Worm (Caenorhabditis elegans) whole organism, L2 larva: ENCODE data around the gene Y54E2A.8.

ENCODE experiments used
- R02D3.7 ChIP-seq: fragments of 150-350 bp; optimal IDR thresholded peaks from 2 replicates; lab custom pipeline; 2014; ENCODE audit warnings: missing biosample characterization, missing genetic modification characterization
- aly-2 ChIP-seq: fragments of 150-350 bp; optimal IDR thresholded peaks from 2 replicates; lab custom pipeline; 2014; ENCODE audit warnings: missing biosample characterization, missing genetic modification characterization
- lin-13 ChIP-seq: fragments of 150-350 bp; optimal IDR thresholded peaks from 2 replicates; lab custom pipeline; 2014; ENCODE audit warnings: missing biosample characterization, missing genetic modification reagents, missing genetic modification characterization
- lin-39 ChIP-seq: fragments of 150-350 bp; optimal IDR thresholded peaks from 2 replicates; lab custom pipeline; 2014; ENCODE audit warnings: missing biosample characterization, missing genetic modification reagents, missing genetic modification characterization
- nhr-11 ChIP-seq: fragments of 150-350 bp; optimal IDR thresholded peaks from 2 replicates; lab custom pipeline; 2014; ENCODE audit warnings: missing biosample characterization, missing genetic modification characterization
- nhr-129 ChIP-seq: fragments of 150-350 bp; optimal IDR thresholded peaks from 2 replicates; lab custom pipeline; 2014; ENCODE audit warnings: missing biosample characterization, missing genetic modification characterization
- nhr-237 ChIP-seq: fragments of 150-350 bp; optimal IDR thresholded peaks from 2 replicates; lab custom pipeline; 2014; ENCODE audit warnings: missing biosample characterization, missing genetic modification characterization
- nhr-25 ChIP-seq: fragments of 150-350 bp; sonication (generic microtip); optimal IDR thresholded peaks from 3 replicates; lab custom pipeline; 2014; ENCODE audit warnings: missing biosample characterization, missing genetic modification characterization
- nhr-6 ChIP-seq: fragments of 150-350 bp; optimal IDR thresholded peaks from 2 replicates; lab custom pipeline; 2014; ENCODE audit warnings: missing biosample characterization, missing genetic modification characterization
- skn-1 ChIP-seq: sonication (generic microtip); optimal IDR thresholded peaks from 2 replicates; lab custom pipeline; 2017; ENCODE audit warnings: missing biosample characterization, missing genetic modification characterization
- snpc-4 ChIP-seq: fragments of 150-350 bp; optimal IDR thresholded peaks from 2 replicates; lab custom pipeline; 2014; ENCODE audit warnings: missing biosample characterization, missing genetic modification characterization
- unc-62 ChIP-seq: fragments of 150-350 bp; optimal IDR thresholded peaks from 2 replicates; lab custom pipeline; 2014; ENCODE audit warnings: missing biosample characterization, missing genetic modification reagents, missing genetic modification characterization
- ztf-11 ChIP-seq: sonication (generic microtip); optimal IDR thresholded peaks from 2 replicates; lab custom pipeline; 2017; ENCODE audit warnings: missing biosample characterization, missing genetic modification characterization

- TF ChIP-seq R02D3.7 (tag; lab: Kevin White, UChicago), result no peak
- TF ChIP-seq nhr-129 (tag; lab: Kevin White, UChicago), result peak; percentile 27
- no peak for TF ChIP-seq nhr-25 (tag; lab: Kevin White, UChicago)
- no peak for TF ChIP-seq nhr-11 (tag; lab: Kevin White, UChicago)
- TF ChIP-seq skn-1, result no peak
- no peak for TF ChIP-seq ztf-11
- no peak for TF ChIP-seq snpc-4 (tag; lab: Kevin White, UChicago)
- TF ChIP-seq unc-62 (GFP tag; lab: Kevin White, UChicago), result no peak
- no peak for TF ChIP-seq nhr-237 (tag; lab: Kevin White, UChicago)
- no peak for TF ChIP-seq lin-13 (GFP tag; lab: Kevin White, UChicago)
- TF ChIP-seq lin-39 (tag; lab: Kevin White, UChicago), result no peak
- no peak for TF ChIP-seq nhr-6
- no peak for TF ChIP-seq aly-2
Observed at ce11 chrII:14753858-14754750, 24.0 kb upstream of the Y54E2A.8 start, which contains the start of the genes tac-1 and Y54E2A.4.
